Worm (Caenorhabditis elegans): Measurements from ENCODE around the gene srx-50.

srx-50 gene

ce11 chrIV:7016502-7016901 is 41.3 kb upstream of the srx-50 start (continued):
- TF ChIP-seq C34B4.2 (tag; optimal IDR thresholded peaks at IDR 0.05) (no peak), nhr-11 (tag; optimal IDR thresholded peaks at IDR 0.05) (no peak), ceh-82 (tag; optimal IDR thresholded peaks at IDR 0.05) (peak in 1 of 3 experiments; percentile 29), zip-4 (GFP tag; optimal IDR thresholded peaks at IDR 0.05) (no peak), ceh-90 (tag; optimal IDR thresholded peaks at IDR 0.05) (no peak), ceh-63 (GFP tag; optimal IDR thresholded peaks at IDR 0.05) (no peak), unc-86 (tag; optimal IDR thresholded peaks at IDR 0.05) (peak; percentile 50), snu-23 (GFP tag; optimal IDR thresholded peaks at IDR 0.05) (peak; percentile 60), fkh-8 (tag; optimal IDR thresholded peaks at IDR 0.05) (peak; percentile 62), alr-1 (tag; optimal IDR thresholded peaks at IDR 0.05; ENCODE audit: borderline replicate concordance) (no peak), sox-4 (tag; optimal IDR thresholded peaks at IDR 0.05) (no peak), lin-39 (tag; optimal IDR thresholded peaks at IDR 0.05) (no peak), nhr-71 (tag; optimal IDR thresholded peaks at IDR 0.05) (peak; percentile 67), xbp-1 (tag; optimal IDR thresholded peaks at IDR 0.05) (peak; percentile 0), C16A3.4 (tag; optimal IDR thresholded peaks at IDR 0.05) (peak; percentile 9), nhr-20 (tag; optimal IDR thresholded peaks at IDR 0.05) (peak; percentile 42), ets-5 (GFP tag; IDR thresholded peaks at IDR 0.05) (no peak), efl-1 (optimal IDR thresholded peaks at IDR 0.05) (peak; percentile 52 to 55), efl-1 (GFP tag; optimal IDR thresholded peaks at IDR 0.05 in 1 of 2) (peak; percentile 13 to 75), sup-37 (GFP tag; optimal IDR thresholded peaks at IDR 0.05) (no peak), egl-13 (tag; optimal IDR thresholded peaks at IDR 0.05) (no peak), mep-1 (tag; optimal IDR thresholded peaks at IDR 0.05) (peak; percentile 67), ceh-88 (GFP tag; IDR thresholded peaks at IDR 0.05) (no peak), zag-1 (tag; optimal IDR thresholded peaks at IDR 0.05) (no peak), grh-1 (GFP tag; IDR thresholded peaks at IDR 0.05) (no peak), F16B12.6 (tag; optimal IDR thresholded peaks at IDR 0.05) (no peak), nhr-12 (tag; optimal IDR thresholded peaks at IDR 0.05) (no peak), pax-3 (tag; optimal IDR thresholded peaks at IDR 0.05) (no peak), fos-1 (tag; optimal IDR thresholded peaks at IDR 0.05) (no peak), pqm-1 (tag; optimal IDR thresholded peaks at IDR 0.05) (no peak), hpl-2 (GFP tag; optimal IDR thresholded peaks at IDR 0.05) (no peak), aly-2 (tag; optimal IDR thresholded peaks at IDR 0.05) (no peak), nhr-76 (tag; optimal IDR thresholded peaks at IDR 0.05) (no peak), ztf-11 (tag; optimal IDR thresholded peaks at IDR 0.05) (no peak), elt-2 (tag; optimal IDR thresholded peaks at IDR 0.05) (peak; percentile 30), hlh-17 (GFP tag; optimal IDR thresholded peaks at IDR 0.05; ENCODE audit: borderline replicate concordance) (no peak), nhr-90 (tag; optimal IDR thresholded peaks at IDR 0.05; ENCODE audit: poor library complexity) (no peak), hlh-4 (tag; optimal IDR thresholded peaks at IDR 0.05) (no peak), dsc-1 (tag; optimal IDR thresholded peaks at IDR 0.05) (peak; percentile 45), lsy-2 (tag; optimal IDR thresholded peaks at IDR 0.05) (peak; percentile 41 to 62), vab-15 (tag; optimal IDR thresholded peaks at IDR 0.05) (no peak), dpl-1 (GFP tag; optimal IDR thresholded peaks at IDR 0.05) (peak; percentile 19 to 34 (median 20)), unc-30 (tag; optimal IDR thresholded peaks at IDR 0.05) (no peak), lir-3 (tag; optimal IDR thresholded peaks at IDR 0.05; ENCODE audit: poor library complexity) (no peak), mef-2 (tag; optimal IDR thresholded peaks at IDR 0.05) (no peak), C04F5.9 (tag; optimal IDR thresholded peaks at IDR 0.05) (no peak), aha-1 (tag; optimal IDR thresholded peaks at IDR 0.05) (no peak), nhr-84 (tag; optimal IDR thresholded peaks at IDR 0.05) (no peak), lin-13 (GFP tag; optimal IDR thresholded peaks at IDR 0.05) (peak; percentile 40), nhr-19 (GFP tag; conservative IDR thresholded peaks at IDR 0.05) (no peak), elt-3 (tag; optimal IDR thresholded peaks at IDR 0.05) (peak in 1 of 6 experiments; percentile 44), isw-1 (GFP tag; IDR thresholded peaks at IDR 0.05) (peak; percentile 25; the same call in 1 of the 2 replicates), egl-27 (tag; optimal IDR thresholded peaks at IDR 0.05) (no peak), sptf-1 (tag; optimal IDR thresholded peaks at IDR 0.05) (no peak)

Measured in whole organism, L1 larva.